Fruit fly (Drosophila melanogaster): Measurements from ENCODE around the gene euc.

DNA sequence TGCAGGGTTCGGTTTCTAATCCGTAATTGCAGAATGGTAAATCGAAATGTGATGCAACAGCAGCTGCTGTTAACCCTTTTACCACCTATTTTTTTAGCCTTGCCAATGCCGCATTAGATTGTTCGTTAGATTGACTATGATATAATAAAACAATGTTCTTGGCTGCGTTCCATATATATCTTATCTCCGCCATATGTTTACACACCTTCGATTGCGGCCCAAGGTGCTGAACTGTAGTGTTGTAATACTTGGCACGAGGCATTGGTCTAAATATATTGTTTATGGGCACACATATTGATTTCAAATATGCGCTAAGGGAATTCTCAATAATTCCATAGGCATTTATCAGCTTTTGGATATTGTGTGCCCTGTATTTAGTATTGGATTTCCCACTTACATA lies 13.1 kb upstream of the euc start:
- TF ChIP-seq pan (optimal IDR thresholded peaks at IDR 0.05) (no peak), CG8478 (optimal IDR thresholded peaks at IDR 0.05) (no peak), Dll (optimal IDR thresholded peaks at IDR 0.05) (no peak), EcR (GFP tag; optimal IDR thresholded peaks at IDR 0.05) (no peak), psq (optimal IDR thresholded peaks at IDR 0.05) (no peak)
